Fruit fly (Drosophila melanogaster) whole organism, embryonic: ENCODE results near the gene Pp1-13C.
A peak's percentile ranks its signal among the peaks of the same experiment; 100 is the strongest.

Experiments used
- Asciz ChIP-seq: fragments of 200-800 bp; sonication (Bioruptor generic); optimal IDR thresholded peaks from 2 replicates; lab custom pipeline; 2017; ENCODE audit warnings: missing biosample characterization, mild to moderate bottlenecking, missing genetic modification characterization, missing genetic modification reagents
- CG8359 ChIP-seq: fragments of 200-800 bp; sonication (Bioruptor generic); optimal IDR thresholded peaks from 2 replicates; lab custom pipeline; 2017; ENCODE audit warnings: missing biosample characterization, mild to moderate bottlenecking, missing genetic modification characterization, borderline replicate concordance
- CG8944 ChIP-seq: fragments of 200-800 bp; sonication (Bioruptor generic); optimal IDR thresholded peaks from 3 replicates; lab custom pipeline; 2016; ENCODE audit warnings: missing biosample characterization, missing genetic modification characterization
- D19B ChIP-seq: fragments of 200-800 bp; sonication (Bioruptor generic); optimal IDR thresholded peaks from 2 replicates; lab custom pipeline; 2017; ENCODE audit warnings: missing biosample characterization, mild to moderate bottlenecking, missing genetic modification characterization
- Deaf1 ChIP-seq: fragments of 200-800 bp; optimal IDR thresholded peaks from 3 replicates; lab custom pipeline; 2019; ENCODE audit warnings: missing biosample characterization, mild to moderate bottlenecking, missing genetic modification characterization, moderate library complexity

dm6 chrX:15323302-15323880 lies 37.5 kb downstream of the Pp1-13C start:
- peak; percentile 32 for TF ChIP-seq D19B (GFP tag; lab: Kevin White, UChicago)
- peak; percentile 9 for TF ChIP-seq Asciz (GFP tag; lab: Kevin White, UChicago)
- peak; percentile 89 for TF ChIP-seq CG8944
- peak; percentile 32 for TF ChIP-seq CG8359 (GFP tag; lab: Kevin White, UChicago)
- peak; percentile 77 for TF ChIP-seq Deaf1 (tag; lab: Kevin White, UChicago)
